Worm (Caenorhabditis elegans): ENCODE results near the gene T19C3.7.

T19C3.7 gene

DNA sequence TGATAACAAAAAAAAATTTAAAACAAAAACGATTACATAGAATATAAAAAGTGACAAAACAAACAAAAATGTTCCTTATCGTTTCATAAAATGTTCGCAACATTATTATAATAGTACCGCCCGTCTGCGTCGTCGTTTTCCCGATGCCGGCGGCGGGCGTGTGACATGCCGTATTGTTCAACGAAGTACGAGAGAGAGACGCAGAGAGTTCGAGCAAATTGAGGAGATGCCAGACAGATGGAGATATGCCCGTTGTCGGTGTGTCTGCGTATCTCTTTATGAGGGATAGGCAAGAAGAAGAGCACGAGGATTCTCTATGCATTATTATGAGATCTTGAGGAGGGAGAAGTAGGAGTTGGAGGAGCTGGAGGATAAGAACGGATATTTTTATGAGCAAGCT lies 12.2 kb downstream of the T19C3.7 start:
- TF ChIP-seq lin-13 (tag; optimal IDR thresholded peaks at IDR 0.05) (peak; percentile 16), sptf-1 (tag; optimal IDR thresholded peaks at IDR 0.05) (peak; percentile 59), cnd-1 (tag; optimal IDR thresholded peaks at IDR 0.05) (peak; percentile 63), sem-2 (GFP tag; optimal IDR thresholded peaks at IDR 0.05) (no peak), blmp-1 (tag; optimal IDR thresholded peaks at IDR 0.05) (no peak), ham-2 (GFP tag; optimal IDR thresholded peaks at IDR 0.05) (peak; percentile 24), ceh-83 (GFP tag; optimal IDR thresholded peaks at IDR 0.05) (no peak), nhr-237 (tag; optimal IDR thresholded peaks at IDR 0.05) (peak; percentile 84), ztf-11 (tag; optimal IDR thresholded peaks at IDR 0.05) (peak; percentile 35), flh-1 (GFP tag; optimal IDR thresholded peaks at IDR 0.05) (no peak), nhr-12 (tag; optimal IDR thresholded peaks at IDR 0.05) (no peak), lsy-2 (tag; optimal IDR thresholded peaks at IDR 0.05) (peak; percentile 40), ceh-43 (GFP tag; optimal IDR thresholded peaks at IDR 0.05) (no peak), hlh-1 (tag; optimal IDR thresholded peaks at IDR 0.05) (peak; percentile 63), nhr-2 (tag; optimal IDR thresholded peaks at IDR 0.05) (peak; percentile 41), mab-5 (tag; optimal IDR thresholded peaks at IDR 0.05) (peak; percentile 80), lin-32 (GFP tag; optimal IDR thresholded peaks at IDR 0.05) (peak; percentile 15), zip-8 (tag; optimal IDR thresholded peaks at IDR 0.05) (no peak), elt-1 (tag; optimal IDR thresholded peaks at IDR 0.05; ENCODE audit: borderline replicate concordance, insufficient read depth) (no peak), tbx-8 (GFP tag; optimal IDR thresholded peaks at IDR 0.05) (peak; percentile 9), unc-62 (GFP tag; optimal IDR thresholded peaks at IDR 0.05) (peak; percentile 88), ceh-39 (tag; optimal IDR thresholded peaks at IDR 0.05) (peak; percentile 51), bed-3 (GFP tag; optimal IDR thresholded peaks at IDR 0.05) (no peak), unc-120 (tag; optimal IDR thresholded peaks at IDR 0.05; ENCODE audit: poor library complexity, severe bottlenecking) (peak; percentile 99), snpc-4 (tag; optimal IDR thresholded peaks at IDR 0.05) (no peak), drap-1 (GFP tag; optimal IDR thresholded peaks at IDR 0.05) (peak; percentile 53), mep-1 (tag; optimal IDR thresholded peaks at IDR 0.05) (peak; percentile 79), M03D4.4 (tag; optimal IDR thresholded peaks at IDR 0.05) (peak; percentile 40), ces-1 (GFP tag; optimal IDR thresholded peaks at IDR 0.05) (peak; percentile 91), pha-4 (tag; optimal IDR thresholded peaks at IDR 0.05) (peak; percentile 95), nhr-76 (tag; optimal IDR thresholded peaks at IDR 0.05) (no peak), unc-39 (tag; optimal IDR thresholded peaks at IDR 0.05) (no peak), mls-2 (tag; optimal IDR thresholded peaks at IDR 0.05) (peak; percentile 17), nhr-28 (tag; optimal IDR thresholded peaks at IDR 0.05) (no peak), elt-3 (tag; optimal IDR thresholded peaks at IDR 0.05) (peak; percentile 72)

DNA sequence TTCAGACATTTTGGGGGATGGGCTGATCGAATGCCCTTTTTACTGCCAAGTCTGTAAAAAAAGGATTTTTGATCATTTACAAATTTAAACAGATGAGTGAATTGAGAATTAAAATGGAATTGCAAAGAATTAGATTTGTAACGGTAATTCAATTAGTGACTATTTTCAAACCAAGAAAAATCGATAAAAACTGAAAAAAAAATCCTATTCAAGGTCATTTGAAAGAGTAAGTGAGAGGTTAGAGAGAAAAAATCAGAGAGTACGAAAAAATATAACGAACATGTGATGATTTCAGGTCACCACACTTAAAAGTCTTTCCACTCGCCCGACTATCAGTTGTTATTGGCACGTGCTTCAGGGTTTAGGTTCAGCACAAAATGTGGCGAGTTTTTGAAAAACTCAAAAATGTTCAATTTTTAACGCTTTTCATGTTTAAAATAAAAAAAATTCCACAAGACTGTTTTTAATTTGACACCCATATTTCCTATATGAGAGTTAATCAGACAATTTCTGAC lies 15.7 kb downstream of the T19C3.7 start, which contains the start of gene T19C3.4:
Gene T19C3.4, minus strand, starts transcription at position 51 of the 515 bp plus-strand sequence.
- no peak for TF ChIP-seq mls-2 (tag; optimal IDR thresholded peaks at IDR 0.05)
- TF ChIP-seq mep-1 (tag; optimal IDR thresholded peaks at IDR 0.05) = no peak
- no peak for TF ChIP-seq elt-3 (tag; optimal IDR thresholded peaks at IDR 0.05)
- TF ChIP-seq ztf-11 (tag; optimal IDR thresholded peaks at IDR 0.05) = no peak
- TF ChIP-seq mab-5 (tag; optimal IDR thresholded peaks at IDR 0.05) = no peak
- no peak for TF ChIP-seq hlh-1 (tag; optimal IDR thresholded peaks at IDR 0.05)
- no peak for TF ChIP-seq ham-2 (GFP tag; optimal IDR thresholded peaks at IDR 0.05)
- TF ChIP-seq ceh-43 (GFP tag; optimal IDR thresholded peaks at IDR 0.05) = no peak
- TF ChIP-seq nhr-237 (tag; optimal IDR thresholded peaks at IDR 0.05) = no peak
- TF ChIP-seq ceh-83 (GFP tag; optimal IDR thresholded peaks at IDR 0.05) = no peak
- TF ChIP-seq snpc-4 (tag; optimal IDR thresholded peaks at IDR 0.05) = no peak
- no peak for TF ChIP-seq nhr-76 (tag; optimal IDR thresholded peaks at IDR 0.05)
- no peak for TF ChIP-seq lin-32 (GFP tag; optimal IDR thresholded peaks at IDR 0.05)
- TF ChIP-seq nhr-28 (tag; optimal IDR thresholded peaks at IDR 0.05) = no peak
- no peak for TF ChIP-seq M03D4.4 (tag; optimal IDR thresholded peaks at IDR 0.05)
- no peak for TF ChIP-seq blmp-1 (tag; optimal IDR thresholded peaks at IDR 0.05)

DNA sequence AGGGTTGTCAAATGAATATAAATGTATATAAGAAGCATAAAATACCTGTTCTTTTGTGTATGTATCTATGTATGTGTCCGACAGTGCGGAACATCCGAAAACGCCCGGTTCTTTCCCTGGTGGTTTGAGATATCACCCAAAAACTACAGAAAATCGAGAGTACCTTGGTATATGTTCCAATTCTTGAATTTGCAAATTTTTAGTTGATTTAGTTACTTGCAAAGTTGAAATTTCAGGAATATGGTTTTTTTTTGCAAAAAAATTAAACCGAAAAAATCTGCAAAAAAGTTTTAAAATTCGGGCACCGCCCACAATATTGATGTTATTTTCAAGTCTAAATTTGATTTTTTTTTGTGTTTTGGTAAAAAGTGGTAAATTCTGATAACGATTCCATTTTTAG lies 18.5 kb downstream of the T19C3.7 start, which contains the start of gene T19C3.2:
Gene T19C3.2, minus strand, starts transcription at position 101 of the 400 bp plus-strand sequence.
- TF ChIP-seq nhr-28 (tag; optimal IDR thresholded peaks at IDR 0.05) (no peak), ham-2 (GFP tag; optimal IDR thresholded peaks at IDR 0.05) (no peak), ceh-83 (GFP tag; optimal IDR thresholded peaks at IDR 0.05) (no peak), mab-5 (tag; optimal IDR thresholded peaks at IDR 0.05) (no peak), nhr-12 (tag; optimal IDR thresholded peaks at IDR 0.05) (no peak), unc-62 (GFP tag; optimal IDR thresholded peaks at IDR 0.05) (no peak), tbx-8 (GFP tag; optimal IDR thresholded peaks at IDR 0.05) (no peak), snpc-4 (tag; optimal IDR thresholded peaks at IDR 0.05) (no peak), lin-13 (tag; optimal IDR thresholded peaks at IDR 0.05) (no peak)
